Worm (Caenorhabditis elegans): ENCODE data around the gene F54D12.2.

The F54D12.2 gene

DNA sequence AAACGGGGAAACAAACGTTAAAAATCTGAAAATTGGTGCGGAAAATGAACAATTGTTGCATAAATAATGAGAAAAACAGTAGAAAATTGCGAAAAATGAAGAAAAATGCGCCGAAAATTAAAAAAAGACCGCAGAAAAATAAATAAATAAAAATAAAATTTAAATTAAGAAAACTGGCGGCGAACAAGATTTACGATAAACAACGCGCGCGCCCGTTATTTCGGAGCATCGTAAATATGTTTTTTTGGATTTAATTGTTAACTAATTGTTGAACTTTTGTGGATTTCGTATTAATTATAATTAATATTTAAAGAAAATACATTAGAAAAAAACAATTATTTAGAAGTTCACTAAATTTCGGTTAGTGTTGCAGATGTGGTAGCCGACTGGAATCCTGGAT lies 21.7 kb upstream of the F54D12.2 start:
- TF ChIP-seq hmg-1.2 (GFP tag; IDR thresholded peaks at IDR 0.05), result no peak
- no peak for TF ChIP-seq attf-6 (GFP tag; IDR thresholded peaks at IDR 0.05)
- TF ChIP-seq C17E4.6 (GFP tag; IDR thresholded peaks at IDR 0.05), result no peak
- TF ChIP-seq ceh-58 (GFP tag; IDR thresholded peaks at IDR 0.05), result no peak
- peak; percentile 4 for TF ChIP-seq efl-1 (GFP tag; optimal IDR thresholded peaks at IDR 0.05)
- TF ChIP-seq B0261.1 (tag; optimal IDR thresholded peaks at IDR 0.05), result no peak
- TF ChIP-seq attf-3 (GFP tag; conservative IDR thresholded peaks at IDR 0.05), result peak; percentile 89
- no peak for TF ChIP-seq madf-8 (GFP tag; conservative IDR thresholded peaks at IDR 0.05)
- no peak for TF ChIP-seq Y79H2A.3 (GFP tag; conservative IDR thresholded peaks at IDR 0.05)
- TF ChIP-seq B0035.1 (tag; optimal IDR thresholded peaks at IDR 0.05), result no peak

ce11 chrII:1378259-1378658 lies 20.2 kb upstream of the F54D12.2 start, which contains the start of gene F54D12.10:
Gene F54D12.10 (minus strand): TSS chrII:1378359.
- no peak for TF ChIP-seq attf-6 (GFP tag; IDR thresholded peaks at IDR 0.05)
- no peak for TF ChIP-seq B0019.2 (GFP tag; conservative IDR thresholded peaks at IDR 0.05)
- no peak for TF ChIP-seq K12H6.12 (tag; optimal IDR thresholded peaks at IDR 0.05)
- no peak for TF ChIP-seq Y53F4B.3 (GFP tag; IDR thresholded peaks at IDR 0.05)
- TF ChIP-seq F10E7.11 (tag; optimal IDR thresholded peaks at IDR 0.05), result no peak
- TF ChIP-seq aptf-2 (GFP tag; conservative IDR thresholded peaks at IDR 0.05), result no peak
- TF ChIP-seq F22D6.2 (tag; optimal IDR thresholded peaks at IDR 0.05), result no peak
- no peak for TF ChIP-seq B0261.1 (tag; optimal IDR thresholded peaks at IDR 0.05)

DNA sequence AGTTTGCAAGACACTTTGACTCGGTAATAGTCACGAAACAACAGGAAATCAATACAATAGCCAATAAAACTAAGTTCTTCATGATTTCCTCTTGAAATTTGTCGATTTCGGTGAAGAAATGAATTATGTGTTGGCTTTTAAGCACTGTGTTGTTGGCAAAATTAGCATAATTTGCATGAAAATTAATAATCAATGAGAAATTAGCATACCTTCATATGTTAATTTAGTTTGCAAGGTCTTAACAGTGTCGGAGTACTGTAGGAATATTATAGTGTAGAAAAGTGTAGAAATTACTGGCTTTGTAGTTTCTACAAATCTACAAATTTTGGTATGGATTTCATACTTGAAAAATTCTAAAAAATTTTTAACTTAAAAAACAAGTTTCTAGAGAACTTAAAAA lies 16.9 kb upstream of the F54D12.2 start, which contains the start of gene F54D12.9:
F54D12.9 (minus strand) TSS at position 101 of the 400 bp plus-strand sequence.
- TF ChIP-seq Y53F4B.3 (GFP tag; IDR thresholded peaks at IDR 0.05) (no peak), let-607 (tag; optimal IDR thresholded peaks at IDR 0.05) (no peak), F10E7.11 (tag; optimal IDR thresholded peaks at IDR 0.05) (no peak)

- TF ChIP-seq efl-1 (GFP tag; optimal IDR thresholded peaks at IDR 0.05), result no peak
- no peak for TF ChIP-seq cebp-1 (GFP tag; IDR thresholded peaks at IDR 0.05)
- no peak for TF ChIP-seq cebp-1 (tag; optimal IDR thresholded peaks at IDR 0.05)
- TF ChIP-seq Y56A3A.18 (GFP tag; IDR thresholded peaks at IDR 0.05), result no peak
- TF ChIP-seq F10E7.11 (tag; optimal IDR thresholded peaks at IDR 0.05), result no peak
Observed at ce11 chrII:1385280-1385679, 13.2 kb upstream of the F54D12.2 start, which contains the start of gene F54D12.7. Gene F54D12.7 (minus strand): TSS chrII:1385380.

DNA sequence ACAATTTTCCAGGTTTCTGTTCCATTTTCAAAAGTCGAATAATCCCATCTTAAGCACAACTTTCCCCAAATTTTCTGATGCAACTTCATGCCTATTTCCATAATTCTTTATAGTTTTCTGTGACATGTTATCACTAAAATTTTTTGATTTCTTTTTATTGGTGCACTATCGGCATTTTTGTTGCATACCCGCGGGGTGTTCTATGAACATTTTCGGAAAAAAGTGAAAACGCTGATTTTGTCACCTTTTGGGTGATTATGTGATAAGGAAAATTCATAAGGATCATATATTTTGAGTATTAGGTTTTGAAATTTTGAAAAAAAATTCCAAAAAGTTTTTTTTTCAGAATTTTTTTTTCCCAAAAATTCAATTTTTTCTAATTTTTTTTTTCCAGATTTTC lies 12.0 kb upstream of the F54D12.2 start, which contains the start of gene aat-7:
aat-7 (plus strand) TSS at position 393 of the 400 bp plus-strand sequence.
- TF ChIP-seq ceh-91 (GFP tag; IDR thresholded peaks at IDR 0.05) (no peak), ceh-79 (tag; optimal IDR thresholded peaks at IDR 0.05) (no peak), madf-8 (GFP tag; conservative IDR thresholded peaks at IDR 0.05) (no peak), nhr-80 (tag; optimal IDR thresholded peaks at IDR 0.05) (peak; percentile 90)

ce11 chrII:1397703-1398102 lies 793 bp upstream of the F54D12.2 start, which contains the start of gene F54D12.8:
Gene F54D12.8 (minus strand): TSS chrII:1398038.
- TF ChIP-seq egl-18 (GFP tag; IDR thresholded peaks at IDR 0.05), result no peak
- TF ChIP-seq athp-1 (tag; optimal IDR thresholded peaks at IDR 0.05), result no peak
- TF ChIP-seq nhr-90 (tag; optimal IDR thresholded peaks at IDR 0.05), result no peak
- no peak for TF ChIP-seq nfya-1 (tag; optimal IDR thresholded peaks at IDR 0.05; ENCODE audit: borderline replicate concordance, insufficient read depth)
- TF ChIP-seq dpff-1 (tag; optimal IDR thresholded peaks at IDR 0.05), result no peak
- TF ChIP-seq T07F8.4 (tag; optimal IDR thresholded peaks at IDR 0.05), result no peak
- no peak for TF ChIP-seq zim-3 (tag; optimal IDR thresholded peaks at IDR 0.05)
- no peak for TF ChIP-seq Y53F4B.3 (GFP tag; IDR thresholded peaks at IDR 0.05)
- no peak for TF ChIP-seq F52B5.7 (tag; optimal IDR thresholded peaks at IDR 0.05)
- TF ChIP-seq B0261.1 (tag; optimal IDR thresholded peaks at IDR 0.05), result no peak
- no peak for TF ChIP-seq atf-7 (tag; optimal IDR thresholded peaks at IDR 0.05)
- no peak for TF ChIP-seq ztf-22 (GFP tag; optimal IDR thresholded peaks at IDR 0.05)
